Worm (Caenorhabditis elegans): ENCODE results near the gene ZK757.10.

The ZK757.10 gene

DNA sequence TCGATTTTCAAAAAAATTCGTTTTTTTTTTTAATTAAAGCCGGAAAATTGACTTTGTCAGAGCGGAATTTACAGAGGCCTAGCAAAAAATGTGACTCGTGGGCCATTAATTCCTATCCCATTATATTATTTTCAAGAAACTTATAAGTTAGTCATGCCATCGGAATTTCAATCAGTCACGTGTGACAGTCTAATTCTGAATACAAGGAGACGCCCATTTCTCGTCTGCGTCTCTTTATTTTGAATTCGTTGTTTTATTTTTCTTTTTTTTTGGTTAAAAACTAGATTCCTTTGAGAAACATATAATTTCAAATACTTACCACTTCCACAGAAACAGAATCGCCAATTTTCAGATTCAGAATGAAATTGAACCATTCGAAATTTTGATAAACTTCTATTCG is 31.7 kb downstream of the ZK757.10 start:
- TF ChIP-seq ztf-11 (tag; optimal IDR thresholded peaks at IDR 0.05) (no peak), nhr-77 (tag; optimal IDR thresholded peaks at IDR 0.05) (no peak), elt-2 (tag; optimal IDR thresholded peaks at IDR 0.05) (no peak), aly-2 (tag; optimal IDR thresholded peaks at IDR 0.05) (no peak), nhr-76 (tag; optimal IDR thresholded peaks at IDR 0.05) (no peak), pqm-1 (tag; optimal IDR thresholded peaks at IDR 0.05) (no peak)

DNA sequence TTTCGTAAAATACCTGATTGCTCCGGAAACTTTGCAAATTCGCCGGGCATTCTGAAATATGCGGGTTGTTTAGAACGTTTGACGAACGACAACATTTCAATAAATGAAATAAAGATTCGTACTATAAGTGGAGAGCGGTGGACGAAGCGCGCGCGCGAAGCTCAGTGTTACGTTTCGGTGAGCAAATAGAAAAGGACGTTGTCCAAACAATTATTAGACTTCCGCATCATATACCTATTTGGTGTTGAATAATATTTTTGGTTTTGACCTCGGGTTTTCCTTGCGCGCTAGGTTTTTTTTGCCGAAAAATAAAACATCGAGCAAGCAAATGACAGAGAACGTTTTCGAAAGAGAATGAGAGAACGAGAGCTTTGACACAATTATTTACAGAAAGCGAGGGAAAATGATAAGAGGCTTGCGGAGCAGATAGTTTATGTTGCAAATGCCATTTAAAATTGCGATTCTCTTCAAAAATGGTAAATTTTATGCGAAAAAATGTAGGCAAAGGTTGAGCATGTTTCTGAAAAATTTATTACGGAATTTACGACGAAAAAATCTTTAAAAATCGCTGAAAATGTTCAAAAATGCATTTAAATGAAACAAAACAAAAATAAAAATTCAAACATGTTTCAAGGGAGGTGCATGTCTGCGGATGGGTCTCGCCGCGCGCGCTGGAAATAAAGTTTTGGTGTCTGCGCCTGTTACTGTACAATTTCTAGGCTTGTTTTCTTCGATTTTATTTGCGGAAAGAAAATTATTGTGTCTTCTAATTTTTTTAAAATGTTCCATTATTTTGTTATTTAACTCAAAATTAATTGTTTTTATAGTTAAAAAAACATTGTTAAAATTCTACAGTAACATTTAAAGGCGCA is 33.8 kb downstream of the ZK757.10 start, which contains the start of the genes cyld-1 and F40F12.9:
Gene cyld-1 (minus strand): TSS at position 51 of the 872 bp plus-strand sequence.
Gene F40F12.9 (plus strand): TSS at position 721 of the 872 bp plus-strand sequence.
- peak; percentile 45 for TF ChIP-seq elt-2 (tag; optimal IDR thresholded peaks at IDR 0.05)
- peak; percentile 87 for TF ChIP-seq pha-4 (tag; optimal IDR thresholded peaks at IDR 0.05)
- no peak for TF ChIP-seq snpc-4 (tag; optimal IDR thresholded peaks at IDR 0.05)

DNA sequence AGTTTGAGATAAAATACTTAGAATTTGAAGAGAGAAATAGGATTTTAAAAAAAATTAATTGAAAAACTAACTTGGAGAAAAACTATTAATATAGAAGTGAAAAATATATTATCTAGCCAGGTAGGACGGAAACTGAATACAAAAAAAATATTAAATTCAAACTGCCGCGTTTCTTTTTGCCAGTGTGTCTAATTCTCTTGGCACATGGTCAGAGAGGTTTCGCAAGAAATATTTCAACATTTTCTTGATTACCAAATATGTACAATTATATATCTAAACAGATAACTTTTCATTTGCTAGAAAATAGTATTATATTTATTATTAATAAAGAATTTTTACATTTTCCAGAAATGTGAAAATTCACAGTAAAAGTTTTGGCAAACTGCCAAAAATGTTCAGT is 35.5 kb downstream of the ZK757.10 start:
- no peak for TF ChIP-seq ceh-28 (tag; optimal IDR thresholded peaks at IDR 0.05)
- TF ChIP-seq zag-1 (tag; optimal IDR thresholded peaks at IDR 0.05), result no peak
- TF ChIP-seq nhr-23 (tag; optimal IDR thresholded peaks at IDR 0.05), result no peak
- no peak for TF ChIP-seq jun-1 (tag; optimal IDR thresholded peaks at IDR 0.05)
- no peak for TF ChIP-seq nfya-1 (tag; optimal IDR thresholded peaks at IDR 0.05; ENCODE audit: insufficient read depth)
- no peak for TF ChIP-seq eor-1 (tag; optimal IDR thresholded peaks at IDR 0.05)
- TF ChIP-seq daf-12 (tag; optimal IDR thresholded peaks at IDR 0.05), result no peak
- TF ChIP-seq nhr-25 (tag; optimal IDR thresholded peaks at IDR 0.05), result no peak

DNA sequence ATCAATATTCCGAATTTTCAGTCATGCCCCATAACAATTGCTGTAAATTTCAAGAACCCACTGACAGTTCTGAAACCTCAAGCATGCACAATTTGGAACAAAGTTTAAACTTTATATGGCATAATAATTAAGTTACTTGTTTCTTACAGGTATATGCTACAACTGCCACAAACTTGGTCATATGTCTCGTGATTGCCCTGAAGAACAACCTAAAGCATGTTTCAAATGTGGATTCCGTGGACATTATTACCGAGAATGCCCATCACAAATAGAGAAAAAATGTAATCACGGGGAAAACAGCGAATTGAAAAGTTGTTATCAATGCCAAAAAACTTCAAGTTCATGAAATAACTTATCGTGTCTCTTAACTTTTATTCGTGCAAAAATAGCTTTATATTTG is 35.9 kb downstream of the ZK757.10 start:
- no peak for TF ChIP-seq skn-1 (tag; optimal IDR thresholded peaks at IDR 0.05)
- TF ChIP-seq elt-2 (tag; optimal IDR thresholded peaks at IDR 0.05), result peak; percentile 17
- TF ChIP-seq lin-39 (tag; optimal IDR thresholded peaks at IDR 0.05), result no peak
- no peak for TF ChIP-seq lsy-12 (tag; optimal IDR thresholded peaks at IDR 0.05)
- TF ChIP-seq nhr-25 (tag; optimal IDR thresholded peaks at IDR 0.05), result no peak
- no peak for TF ChIP-seq nhr-77 (tag; optimal IDR thresholded peaks at IDR 0.05)

DNA sequence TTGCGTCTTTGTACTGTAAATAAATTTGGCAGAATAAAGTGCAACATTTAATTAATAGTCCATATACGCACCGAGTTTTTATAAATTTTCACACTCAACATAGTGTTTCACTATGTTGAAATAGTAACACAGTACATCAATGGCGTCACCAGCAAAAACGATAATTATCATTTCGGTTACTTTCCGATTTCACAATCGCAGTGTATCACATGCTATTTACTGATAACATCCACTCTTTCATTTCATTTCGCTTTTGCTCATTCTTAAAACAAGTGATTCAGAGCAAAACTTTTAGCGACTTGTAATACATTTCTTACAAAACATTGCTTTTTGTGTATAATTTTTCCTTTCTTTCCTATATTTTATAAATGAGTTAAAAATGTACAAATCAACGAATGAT is 36.7 kb downstream of the ZK757.10 start, which contains the start of gene cbp-3:
Gene cbp-3 (plus strand): TSS at position 272 of the 400 bp plus-strand sequence.
- TF ChIP-seq nhr-28 (tag; optimal IDR thresholded peaks at IDR 0.05) (no peak), eor-1 (tag; optimal IDR thresholded peaks at IDR 0.05) (no peak), elt-2 (tag; optimal IDR thresholded peaks at IDR 0.05) (peak; percentile 83), nhr-25 (tag; optimal IDR thresholded peaks at IDR 0.05) (no peak), skn-1 (tag; optimal IDR thresholded peaks at IDR 0.05) (no peak), pqm-1 (tag; optimal IDR thresholded peaks at IDR 0.05) (peak; percentile 93), pha-4 (tag; optimal IDR thresholded peaks at IDR 0.05) (peak; percentile 66), ceh-28 (tag; optimal IDR thresholded peaks at IDR 0.05) (no peak), nfya-1 (tag; optimal IDR thresholded peaks at IDR 0.05; ENCODE audit: insufficient read depth) (no peak), elt-3 (tag; optimal IDR thresholded peaks at IDR 0.05) (no peak), hmg-11 (tag; optimal IDR thresholded peaks at IDR 0.05) (no peak), lsy-12 (tag; optimal IDR thresholded peaks at IDR 0.05) (no peak), R02D3.7 (tag; optimal IDR thresholded peaks at IDR 0.05) (no peak), unc-39 (tag; optimal IDR thresholded peaks at IDR 0.05) (no peak)

DNA sequence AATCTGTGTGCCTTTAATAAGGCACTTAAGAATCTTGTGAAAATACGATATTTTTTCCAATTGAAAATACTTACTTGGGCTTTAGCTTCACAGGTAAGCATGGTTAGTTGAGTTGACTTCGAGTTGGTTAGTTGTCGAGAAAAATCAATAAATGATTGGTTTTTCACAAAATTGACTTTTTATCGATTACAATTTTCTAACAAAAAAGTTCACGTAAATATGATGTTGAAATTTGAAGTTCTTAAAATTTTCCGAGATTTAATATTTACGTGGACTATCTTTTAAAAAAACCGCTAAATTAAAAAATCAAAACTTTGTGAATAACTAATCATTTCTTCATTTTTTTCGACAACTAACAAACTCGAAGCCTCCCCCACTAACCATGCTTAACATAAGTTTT is 43.7 kb downstream of the ZK757.10 start, which contains the start of gene F40F12.3:
Gene F40F12.3 (minus strand): TSS at position 101 of the 400 bp plus-strand sequence.
- TF ChIP-seq ama-1 (optimal IDR thresholded peaks at IDR 0.05) (no peak), jun-1 (tag; optimal IDR thresholded peaks at IDR 0.05) (no peak), nhr-25 (tag; optimal IDR thresholded peaks at IDR 0.05) (no peak), fos-1 (tag; optimal IDR thresholded peaks at IDR 0.05) (no peak), unc-39 (tag; optimal IDR thresholded peaks at IDR 0.05) (no peak), nhr-77 (tag; optimal IDR thresholded peaks at IDR 0.05) (no peak)

DNA sequence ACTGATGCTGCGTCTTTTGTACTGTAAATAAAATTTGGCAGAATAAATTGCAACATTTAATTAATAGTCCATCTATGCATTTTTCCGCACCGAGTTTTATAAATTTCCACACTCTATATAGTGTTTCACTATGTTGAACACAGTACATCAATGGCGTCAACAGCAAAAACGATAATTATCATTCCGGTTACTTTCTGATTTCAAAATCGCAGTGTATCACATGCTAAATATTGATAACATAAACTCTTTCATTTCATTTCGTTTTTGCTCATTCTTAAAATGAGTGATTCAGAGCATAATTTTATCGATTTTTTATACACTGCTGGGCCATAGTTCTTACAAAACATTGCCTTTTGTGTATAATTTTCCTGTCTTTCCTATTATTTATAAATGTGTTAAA is 45.3 kb downstream of the ZK757.10 start:
- TF ChIP-seq elt-2 (tag; optimal IDR thresholded peaks at IDR 0.05) (peak; percentile 71), pha-4 (tag; optimal IDR thresholded peaks at IDR 0.05) (peak; percentile 43), ceh-28 (tag; optimal IDR thresholded peaks at IDR 0.05) (peak; percentile 2), pqm-1 (tag; optimal IDR thresholded peaks at IDR 0.05) (peak; percentile 71), lin-39 (tag; optimal IDR thresholded peaks at IDR 0.05) (no peak)
